Fruit fly (Drosophila melanogaster): ENCODE data around the gene CycH.

The CycH gene

DNA sequence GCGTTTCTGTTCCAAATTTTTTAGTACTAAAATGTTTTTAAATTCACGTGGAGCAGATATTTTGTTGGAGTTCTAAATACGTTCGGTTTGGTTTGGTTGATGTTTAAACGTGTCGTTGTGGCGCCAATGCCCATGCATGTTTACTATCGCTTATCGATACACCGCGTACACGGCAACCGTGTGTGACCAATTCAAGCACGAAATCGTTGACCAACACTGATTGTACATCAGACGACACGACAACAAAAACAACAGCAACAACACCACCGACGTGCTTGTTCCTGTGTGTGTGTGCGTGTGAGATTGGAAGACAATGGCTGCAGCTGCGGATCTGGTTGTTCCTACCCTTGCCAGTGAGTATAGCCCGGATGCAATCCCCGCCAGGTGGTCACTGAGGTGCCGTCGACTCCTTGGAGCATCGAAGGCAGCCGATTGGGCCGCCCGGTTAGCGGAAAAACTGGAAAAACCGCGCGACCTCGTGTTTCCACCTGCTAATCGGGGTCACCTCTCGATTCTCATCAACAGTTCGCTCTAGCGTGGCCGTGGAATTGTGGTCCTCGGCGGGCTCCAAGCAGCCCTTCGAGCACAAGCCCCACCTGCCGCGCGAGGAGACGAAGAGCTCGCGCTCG, 3.0 kb downstream of the CycH start, which contains the start of gene eIF2A (continued):
- TF ChIP-seq zf30C (GFP tag; optimal IDR thresholded peaks at IDR 0.05) (no peak), pnt (GFP tag; optimal IDR thresholded peaks at IDR 0.05) (no peak), pita (GFP tag; optimal IDR thresholded peaks at IDR 0.05) (no peak), Dfd (GFP tag; optimal IDR thresholded peaks at IDR 0.05) (no peak), CG17802 (tag; optimal IDR thresholded peaks at IDR 0.05) (peak; percentile 17), CG9609 (GFP tag; optimal IDR thresholded peaks at IDR 0.05) (peak; percentile 63), B-H1 (GFP tag; IDR thresholded peaks at IDR 0.05) (no peak), Scr (GFP tag; IDR thresholded peaks at IDR 0.05; ENCODE audit: partially characterized antibody) (peak; percentile 73), CG2116 (GFP tag; optimal IDR thresholded peaks at IDR 0.05) (peak; percentile 100), CG9876 (GFP tag; optimal IDR thresholded peaks at IDR 0.05) (peak; percentile 22), CG2120 (GFP tag; optimal IDR thresholded peaks at IDR 0.05) (peak; percentile 80), E2f1 (GFP tag; IDR thresholded peaks at IDR 0.05) (peak; percentile 33; the same call in 1 of the 2 replicates), CG10274 (GFP tag; optimal IDR thresholded peaks at IDR 0.05) (no peak), CG10147 (GFP tag; optimal IDR thresholded peaks at IDR 0.05) (no peak), tgo (GFP tag; IDR thresholded peaks at IDR 0.05) (no peak), CG4730 (GFP tag; IDR thresholded peaks at IDR 0.05) (no peak), ranshi (GFP tag; IDR thresholded peaks at IDR 0.05) (0 out of 2 replicates have a peak, but pooled peaks have one; percentile 57), CG3838 (GFP tag; optimal IDR thresholded peaks at IDR 0.05) (no peak), caup (GFP tag; optimal IDR thresholded peaks at IDR 0.05; ENCODE audit: severe bottlenecking) (peak; percentile 79), tup (GFP tag; optimal IDR thresholded peaks at IDR 0.05) (peak; percentile 11), CG10979 (tag; optimal IDR thresholded peaks at IDR 0.05) (peak; percentile 44), CG3163 (GFP tag; optimal IDR thresholded peaks at IDR 0.05) (peak; percentile 65), CG2202 (tag; optimal IDR thresholded peaks at IDR 0.05) (peak; percentile 46), CG6272 (GFP tag; IDR thresholded peaks at IDR 0.05) (no peak), her (GFP tag; optimal IDR thresholded peaks at IDR 0.05) (peak; percentile 85), CG1832 (GFP tag; optimal IDR thresholded peaks at IDR 0.05) (no peak), CG9215 (GFP tag; IDR thresholded peaks at IDR 0.05) (no peak), lbe (GFP tag; optimal IDR thresholded peaks at IDR 0.05) (peak; percentile 57), Hr78 (GFP tag; optimal IDR thresholded peaks at IDR 0.05) (peak in 1 of 2 experiments; percentile 76), CG10209 (GFP tag; optimal IDR thresholded peaks at IDR 0.05) (peak; percentile 10), Dll (GFP tag; IDR thresholded peaks at IDR 0.05; ENCODE audit: partially characterized antibody) (peak; percentile 76), Med (GFP tag) (peak; percentile 98), CG32532 (GFP tag; IDR thresholded peaks at IDR 0.05) (peak; percentile 70), ttk (GFP tag; IDR thresholded peaks at IDR 0.05) (no peak), CG11247 (GFP tag; IDR thresholded peaks at IDR 0.05) (peak; percentile 74), Usf (GFP tag; optimal IDR thresholded peaks at IDR 0.05) (no peak), ham (GFP tag; IDR thresholded peaks at IDR 0.05) (no peak), CG3407 (GFP tag; optimal IDR thresholded peaks at IDR 0.05) (no peak), CG2129 (GFP tag; IDR thresholded peaks at IDR 0.05; ENCODE audit: partially characterized antibody) (0 out of 2 replicates have a peak, but pooled peaks have one; percentile 12), corto (GFP tag; optimal IDR thresholded peaks at IDR 0.05) (no peak), HLHmδ (GFP tag; optimal IDR thresholded peaks at IDR 0.05) (peak; percentile 70), CG9727 (GFP tag; optimal IDR thresholded peaks at IDR 0.05) (peak; percentile 7), MTF-1 (GFP tag; optimal IDR thresholded peaks at IDR 0.05; ENCODE audit: borderline replicate concordance) (no peak), CG18599 (GFP tag; optimal IDR thresholded peaks at IDR 0.05) (no peak), D19B (GFP tag; optimal IDR thresholded peaks at IDR 0.05) (no peak), CG18476 (GFP tag; optimal IDR thresholded peaks at IDR 0.05) (no peak), al (GFP tag; IDR thresholded peaks at IDR 0.05) (no peak), pfk (GFP tag; optimal IDR thresholded peaks at IDR 0.05) (peak; percentile 54), CG17359 (tag; optimal IDR thresholded peaks at IDR 0.05) (peak; percentile 44)

Data from whole organism, embryonic.